Worm (Caenorhabditis elegans): ENCODE data around the gene acbp-6.

DNA sequence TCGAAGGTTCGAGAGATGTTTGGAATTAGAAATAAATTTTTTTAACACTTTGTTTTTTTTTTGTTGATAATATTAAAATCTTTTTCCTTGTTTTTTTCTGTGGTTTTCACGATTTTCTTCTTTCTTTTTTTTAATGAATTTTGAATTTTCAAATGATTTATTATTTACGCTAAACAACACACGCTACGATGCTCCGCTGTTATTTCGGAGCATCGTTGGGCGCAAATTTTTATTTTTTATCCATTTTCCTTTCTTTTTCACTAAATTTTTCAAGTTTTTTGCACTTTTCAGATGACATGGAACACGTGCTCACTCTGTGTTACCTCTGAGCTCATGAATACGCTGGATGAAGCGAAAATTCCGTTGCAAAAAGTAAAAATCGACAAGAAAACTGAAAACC is 11.4 kb downstream of the acbp-6 start, which contains the start of the genes W03C9.1 and W03C9.2:
- no peak for TF ChIP-seq him-1 (tag; optimal IDR thresholded peaks at IDR 0.05)
- TF ChIP-seq W03F9.2 (tag; optimal IDR thresholded peaks at IDR 0.05), result no peak

Measured in whole organism, L4/young adult.